Fruit fly (Drosophila melanogaster) whole organism, prepupa: ENCODE measurements around the gene CG14506.

Experiments
- CG10631 ChIP-seq: fragments of 200-800 bp; sonication (Bioruptor generic); optimal IDR thresholded peaks from 2 replicates; lab custom pipeline; 2016; ENCODE audit warnings: missing biosample characterization, missing genetic modification characterization
- CG10669 ChIP-seq: fragments of 200-800 bp; sonication (Bioruptor generic); optimal IDR thresholded peaks from 3 replicates; lab custom pipeline; 2018; ENCODE audit warnings: missing biosample characterization, mild to moderate bottlenecking, missing genetic modification characterization, moderate library complexity
- CG11762 ChIP-seq: fragments of 200-800 bp; sonication (Bioruptor generic); optimal IDR thresholded peaks from 3 replicates; lab custom pipeline; 2016; ENCODE audit warnings: missing biosample characterization, missing genetic modification characterization; ENCODE audit not compliant: insufficient read depth
- CG11902 ChIP-seq: fragments of 200-800 bp; sonication (Bioruptor generic); optimal IDR thresholded peaks from 3 replicates; lab custom pipeline; 2016; ENCODE audit warnings: missing biosample characterization, missing genetic modification characterization
- CG15336 ChIP-seq: fragments of 200-800 bp; sonication (Bioruptor generic); IDR thresholded peaks from 2 replicates; pipeline ENCODE4 v1.3.6; 2022; ENCODE audit warnings: missing biosample characterization, missing genetic modification characterization
- CG1621 ChIP-seq: fragments of 200-800 bp; sonication (Bioruptor generic); optimal IDR thresholded peaks from 3 replicates; lab custom pipeline; 2018; ENCODE audit warnings: missing biosample characterization, mild to moderate bottlenecking, missing genetic modification characterization
- CG16779 ChIP-seq: fragments of 200-800 bp; sonication (Bioruptor generic); optimal IDR thresholded peaks from 3 replicates; lab custom pipeline; 2017; ENCODE audit warnings: missing biosample characterization, mild to moderate bottlenecking, missing genetic modification characterization
- CG3032 ChIP-seq: fragments of 200-800 bp; optimal IDR thresholded peaks from 2 replicates; lab custom pipeline; 2019; ENCODE audit warnings: missing biosample characterization, mild to moderate bottlenecking, missing genetic modification characterization, moderate library complexity
- CG32006 ChIP-seq: fragments of 200-800 bp; sonication (Bioruptor generic); optimal IDR thresholded peaks from 3 replicates; lab custom pipeline; 2017; ENCODE audit warnings: missing biosample characterization, mild to moderate bottlenecking, missing genetic modification characterization
- CG34406 ChIP-seq: fragments of 200-800 bp; sonication (Bioruptor generic); optimal IDR thresholded peaks from 3 replicates; lab custom pipeline; 2016; ENCODE audit warnings: missing biosample characterization, missing genetic modification characterization
- CG3919 ChIP-seq: fragments of 200-800 bp; sonication (Bioruptor generic); optimal IDR thresholded peaks from 3 replicates; lab custom pipeline; 2016; ENCODE audit warnings: missing biosample characterization, missing genetic modification characterization
- CG4318 ChIP-seq: fragments of 200-800 bp; sonication (Bioruptor generic); optimal IDR thresholded peaks from 3 replicates; lab custom pipeline; 2017; ENCODE audit warnings: missing biosample characterization, mild to moderate bottlenecking, missing genetic modification characterization
- CG6163 ChIP-seq: fragments of 200-800 bp; sonication (Bioruptor generic); IDR thresholded peaks from 3 replicates; pipeline ENCODE4 v1.3.6; 2022; ENCODE audit warnings: missing biosample characterization, missing genetic modification characterization
- CG6276 ChIP-seq: fragments of 200-800 bp; sonication (Bioruptor generic); optimal IDR thresholded peaks from 2 replicates; lab custom pipeline; 2017; ENCODE audit warnings: missing biosample characterization, mild to moderate bottlenecking, missing genetic modification characterization
- CG6792 ChIP-seq: fragments of 200-800 bp; sonication (Bioruptor generic); optimal IDR thresholded peaks from 3 replicates; lab custom pipeline; 2016; ENCODE audit warnings: missing biosample characterization, missing genetic modification characterization
- CG6808 ChIP-seq: fragments of 200-800 bp; sonication (Bioruptor generic); optimal IDR thresholded peaks from 3 replicates; lab custom pipeline; 2017; ENCODE audit warnings: missing biosample characterization, missing genetic modification characterization, mild to moderate bottlenecking, moderate library complexity, missing genetic modification reagents
- CG6854 ChIP-seq: fragments of 200-800 bp; sonication (Bioruptor generic); optimal IDR thresholded peaks from 2 replicates; lab custom pipeline; 2017; ENCODE audit warnings: missing biosample characterization, mild to moderate bottlenecking, missing genetic modification characterization
- CG7368 ChIP-seq: fragments of 200-800 bp; sonication (Bioruptor generic); optimal IDR thresholded peaks from 3 replicates; lab custom pipeline; 2016; ENCODE audit warnings: missing biosample characterization, missing genetic modification characterization
- CG8119 ChIP-seq: fragments of 200-800 bp; sonication (Bioruptor generic); IDR thresholded peaks from 3 replicates; pipeline ENCODE4 v1.3.6; 2022; ENCODE audit warnings: missing biosample characterization, missing genetic modification characterization
- CG8319 ChIP-seq: fragments of 200-800 bp; sonication (Bioruptor generic); optimal IDR thresholded peaks from 3 replicates; lab custom pipeline; 2016; ENCODE audit warnings: missing biosample characterization, missing genetic modification characterization
- CG9139 ChIP-seq: fragments of 200-800 bp; sonication (Bioruptor generic); optimal IDR thresholded peaks from 3 replicates; lab custom pipeline; 2017; ENCODE audit warnings: missing biosample characterization, mild to moderate bottlenecking, missing genetic modification characterization
- Eip75B ChIP-seq: fragments of 200-800 bp; sonication (Bioruptor generic); optimal IDR thresholded peaks from 3 replicates; lab custom pipeline; 2016; ENCODE audit warnings: missing biosample characterization, missing genetic modification characterization
- Eip78C ChIP-seq: fragments of 200-800 bp; sonication (Bioruptor generic); peaks from one replicate; lab custom pipeline; 2016; ENCODE audit warnings: missing biosample characterization, missing genetic modification characterization
- Eip93F ChIP-seq: fragments of 200-800 bp; sonication (Bioruptor generic); optimal IDR thresholded peaks from 2 replicates; lab custom pipeline; 2016; ENCODE audit warnings: missing biosample characterization, mild to moderate bottlenecking, missing genetic modification characterization
- Ets21C ChIP-seq: fragments of 200-800 bp; sonication (Bioruptor generic); optimal IDR thresholded peaks from 3 replicates; lab custom pipeline; 2016; ENCODE audit warnings: missing biosample characterization, missing genetic modification characterization
- Ets96B ChIP-seq: fragments of 200-800 bp; optimal IDR thresholded peaks from 2 replicates; lab custom pipeline; 2019; ENCODE audit warnings: missing biosample characterization, mild to moderate bottlenecking, missing genetic modification characterization, moderate library complexity
- Gug ChIP-seq: fragments of 200-800 bp; sonication (Bioruptor generic); IDR thresholded peaks from 2 replicates; pipeline ENCODE4 v1.3.6; 2022; ENCODE audit warnings: missing biosample characterization, missing genetic modification characterization
- Hr38 ChIP-seq: sonication (Bioruptor generic); optimal IDR thresholded peaks from 2 replicates; lab custom pipeline; 2016; ENCODE audit warnings: missing biosample characterization, missing genetic modification characterization
- Hr39 ChIP-seq: fragments of 200-800 bp; sonication (Bioruptor generic); optimal IDR thresholded peaks from 2 replicates; lab custom pipeline; 2016; ENCODE audit warnings: missing biosample characterization, missing genetic modification characterization
- Hr4 ChIP-seq: fragments of 200-800 bp; sonication (Bioruptor generic); optimal IDR thresholded peaks from 3 replicates; lab custom pipeline; 2016; ENCODE audit warnings: missing biosample characterization, missing genetic modification characterization
- Lpt ChIP-seq: fragments of 200-800 bp; sonication (Bioruptor generic); optimal IDR thresholded peaks from 3 replicates; lab custom pipeline; 2016; ENCODE audit warnings: missing biosample characterization, missing genetic modification characterization
- Smox ChIP-seq: fragments of 200-800 bp; sonication (Bioruptor generic); optimal IDR thresholded peaks from 3 replicates; lab custom pipeline; 2016; ENCODE audit warnings: missing biosample characterization, missing genetic modification characterization
- Sox14 ChIP-seq: fragments of 200-800 bp; sonication (Bioruptor generic); optimal IDR thresholded peaks from 3 replicates; lab custom pipeline; 2016; ENCODE audit warnings: missing biosample characterization, missing genetic modification characterization
- achi ChIP-seq: fragments of 200-800 bp; sonication (Bioruptor generic); optimal IDR thresholded peaks from 3 replicates; lab custom pipeline; 2016; ENCODE audit warnings: missing biosample characterization, missing genetic modification characterization
- acj6 ChIP-seq: fragments of 200-800 bp; sonication (Bioruptor generic); optimal IDR thresholded peaks from 3 replicates; lab custom pipeline; 2016; ENCODE audit warnings: missing biosample characterization, missing genetic modification characterization
- cyc ChIP-seq: fragments of 200-800 bp; sonication (Bioruptor generic); optimal IDR thresholded peaks from 3 replicates; lab custom pipeline; 2016; ENCODE audit warnings: missing biosample characterization, missing genetic modification characterization
- dac ChIP-seq: fragments of 200-800 bp; sonication (Bioruptor generic); optimal IDR thresholded peaks from 2 replicates; lab custom pipeline; 2017; ENCODE audit warnings: missing biosample characterization, mild to moderate bottlenecking, missing genetic modification characterization
- dsx ChIP-seq: fragments of 200-800 bp; optimal IDR thresholded peaks from 3 replicates; lab custom pipeline; 2019; ENCODE audit warnings: missing biosample characterization, mild to moderate bottlenecking, missing genetic modification characterization, moderate library complexity; ENCODE audit not compliant: poor library complexity, severe bottlenecking
- eg ChIP-seq: fragments of 200-800 bp; sonication (Bioruptor generic); IDR thresholded peaks from 3 replicates; pipeline ENCODE4 v1.3.6; 2022; ENCODE audit warnings: missing biosample characterization, missing genetic modification characterization
- fkh ChIP-seq: fragments of 200-800 bp; sonication (Bioruptor generic); optimal IDR thresholded peaks from 3 replicates; lab custom pipeline; 2017; ENCODE audit warnings: missing biosample characterization, mild to moderate bottlenecking, missing genetic modification characterization, moderate library complexity
- net ChIP-seq: fragments of 200-800 bp; sonication (Bioruptor generic); optimal IDR thresholded peaks from 3 replicates; lab custom pipeline; 2016; ENCODE audit warnings: missing biosample characterization, missing genetic modification characterization
- pdm3 ChIP-seq: fragments of 200-800 bp; sonication (Bioruptor generic); optimal IDR thresholded peaks from 3 replicates; lab custom pipeline; 2016; ENCODE audit warnings: missing biosample characterization, missing genetic modification characterization
- salr ChIP-seq, 2 experiments: fragments of 200-800 bp; sonication (Bioruptor generic); optimal IDR thresholded peaks; 3 replicates each; lab custom pipeline; 2016 to 2018; ENCODE audit warnings: missing biosample characterization in 2 of 2, missing genetic modification characterization in 2 of 2, mild to moderate bottlenecking in 1 of 2
- spab ChIP-seq: fragments of 200-800 bp; sonication (Bioruptor generic); optimal IDR thresholded peaks from 2 replicates; lab custom pipeline; 2017; ENCODE audit warnings: missing biosample characterization, mild to moderate bottlenecking, missing genetic modification characterization, missing genetic modification reagents
- ss ChIP-seq, 2 experiments: fragments of 200-800 bp; sonication (Bioruptor generic); optimal IDR thresholded peaks; 2 replicates in 1 of 2; 3 replicates in 1 of 2; lab custom pipeline; 2017 to 2018; ENCODE audit warnings: mild to moderate bottlenecking in 2 of 2, missing biosample characterization in 2 of 2, missing genetic modification characterization in 2 of 2, moderate library complexity in 1 of 2
- vri ChIP-seq: fragments of 200-800 bp; sonication (Bioruptor generic); optimal IDR thresholded peaks from 3 replicates; lab custom pipeline; 2016; ENCODE audit warnings: missing biosample characterization, mild to moderate bottlenecking, missing genetic modification characterization

CG14506 gene

DNA sequence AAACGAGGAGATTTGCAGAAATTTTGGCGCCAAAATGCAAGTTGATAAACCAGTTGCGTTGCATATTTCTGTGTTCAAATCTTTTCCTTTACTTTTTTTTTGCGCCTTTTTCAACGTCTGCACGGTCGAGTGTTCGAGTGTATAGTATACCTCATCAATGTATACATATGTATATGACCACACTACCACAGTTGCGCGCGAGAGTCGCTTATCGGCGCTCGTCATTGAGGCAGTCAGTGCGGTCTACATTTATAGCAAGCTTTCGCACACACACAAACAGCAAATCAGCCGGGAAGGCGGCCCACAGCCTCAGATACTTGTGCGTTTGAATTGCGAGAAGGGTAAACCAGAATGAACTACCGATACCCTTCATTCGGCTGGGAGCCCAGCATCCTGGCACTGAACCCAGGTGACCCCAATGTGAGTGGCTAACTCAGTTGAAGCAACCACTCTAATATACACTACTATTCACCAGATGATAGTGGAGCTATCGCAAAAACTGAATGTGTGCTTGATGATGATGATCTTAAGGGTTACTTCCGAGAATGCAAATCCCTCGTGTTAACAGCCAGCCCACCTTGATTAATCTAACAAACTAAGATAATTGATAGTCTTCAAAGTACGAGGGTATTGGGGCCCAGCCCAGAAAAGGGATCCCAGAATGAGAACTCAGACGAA, 13.9 kb downstream of the CG14506 start (continued):
- no peak for TF ChIP-seq CG6276 (GFP tag; lab: Kevin White, UChicago)
- TF ChIP-seq, all 60 proteins: peak for 28

DNA sequence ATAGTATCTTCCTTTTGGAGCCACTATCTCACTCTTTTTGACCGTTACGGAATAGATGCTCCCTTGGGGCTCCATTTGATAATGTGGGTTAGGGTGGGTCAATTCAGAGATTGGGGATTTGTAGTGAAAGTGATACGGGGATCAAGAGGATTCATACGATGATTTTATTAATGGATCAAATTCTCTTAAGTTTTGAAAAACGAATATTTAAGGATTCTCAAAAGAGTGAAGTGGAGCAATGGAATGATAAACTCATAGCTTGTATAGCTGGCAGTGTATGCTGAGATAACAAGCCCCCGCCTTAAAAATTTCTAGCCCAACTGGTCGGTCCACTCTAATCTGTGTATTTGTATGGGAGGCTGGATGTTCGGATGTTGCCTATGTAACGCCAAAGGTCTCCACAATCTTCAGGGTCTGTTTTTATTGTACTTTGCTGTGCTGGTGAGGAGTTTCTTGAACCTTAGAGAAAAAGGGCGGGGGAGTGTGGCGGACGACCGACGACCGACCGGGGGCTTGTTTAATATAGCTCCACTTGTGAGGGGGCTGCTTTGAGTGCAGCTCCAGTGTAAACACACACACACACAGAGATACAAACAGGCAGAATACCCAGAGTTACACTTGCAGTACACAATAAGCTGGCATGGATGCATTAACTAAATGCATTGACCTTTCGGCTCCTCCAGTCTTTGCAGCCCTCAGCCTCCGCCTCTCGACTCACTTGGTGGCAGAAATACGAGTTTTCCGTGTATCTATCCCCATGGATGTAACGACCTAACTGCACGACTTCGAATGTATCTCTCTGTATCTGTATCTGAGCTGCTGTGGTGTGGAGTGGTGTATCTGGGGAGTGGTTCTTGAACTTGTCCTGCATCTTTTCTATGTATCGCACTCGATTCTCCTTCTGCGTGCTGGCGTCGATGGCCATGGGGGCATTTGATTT, 16.1 kb downstream of the CG14506 start:
- TF ChIP-seq Lpt (peak; percentile 52), CG6854 (GFP tag; lab: Kevin White, UChicago) (no peak), ss (GFP tag; optimal IDR thresholded peaks at IDR 0.05; lab: Kevin White, UChicago) (peak in 1 of 2 experiments; percentile 43), CG32006 (GFP tag; lab: Kevin White, UChicago) (peak; percentile 68), Smox (no peak), net (GFP tag; lab: Kevin White, UChicago) (peak; percentile 11), CG6276 (GFP tag; lab: Kevin White, UChicago) (peak; percentile 8), CG6163 (peak; percentile 38), cyc (GFP tag; lab: Kevin White, UChicago) (no peak), CG7368 (GFP tag; lab: Kevin White, UChicago) (no peak), dac (GFP tag; lab: Kevin White, UChicago) (peak; percentile 18), CG11902 (GFP tag; lab: Kevin White, UChicago) (no peak), CG15336 (peak; percentile 73), CG3032 (peak; percentile 63), Hr39 (GFP tag; lab: Kevin White, UChicago) (no peak), pdm3 (peak; percentile 38), eg (GFP tag; lab: Robert Waterston, UW) (peak; percentile 49; the same call in 2 of the 3 replicates), CG11762 (peak; percentile 54), CG8119 (peak; percentile 80), CG6808 (GFP tag; lab: Kevin White, UChicago) (peak; percentile 54), CG6792 (GFP tag; lab: Kevin White, UChicago) (peak; percentile 22), CG9139 (GFP tag; lab: Kevin White, UChicago) (no peak), Hr4 (GFP tag; lab: Kevin White, UChicago) (peak; percentile 25), Gug (GFP tag; lab: Robert Waterston, UW) (peak; percentile 40; the same call in 1 of the 2 replicates), CG10669 (GFP tag; lab: Kevin White, UChicago) (peak; percentile 48), CG34406 (GFP tag; lab: Kevin White, UChicago) (no peak), vri (GFP tag; lab: Kevin White, UChicago) (no peak), Eip78C (GFP tag; lab: Kevin White, UChicago) (peak; percentile 61), Eip93F (no peak), CG1621 (tag; lab: Kevin White, UChicago) (peak; percentile 21), salr (GFP tag; optimal IDR thresholded peaks at IDR 0.05; lab: Kevin White, UChicago) (peak in 1 of 2 experiments; percentile 63), fkh (GFP tag; lab: Kevin White, UChicago) (no peak), Eip75B (peak; percentile 52), CG3919 (GFP tag; lab: Kevin White, UChicago) (peak; percentile 40), CG10631 (GFP tag; lab: Kevin White, UChicago) (peak; percentile 74), acj6 (GFP tag; lab: Kevin White, UChicago) (peak; percentile 31), CG8319 (GFP tag; lab: Kevin White, UChicago) (no peak), Sox14 (GFP tag; lab: Kevin White, UChicago) (peak; percentile 65), CG4318 (GFP tag; lab: Kevin White, UChicago) (peak; percentile 31), Hr38 (no peak), CG16779 (tag; lab: Kevin White, UChicago) (peak; percentile 47), spab (GFP tag; lab: Kevin White, UChicago) (peak; percentile 44), Ets21C (GFP tag; lab: Kevin White, UChicago) (no peak), dsx (GFP tag; lab: Kevin White, UChicago) (peak; percentile 67), achi (GFP tag; lab: Kevin White, UChicago) (peak; percentile 32), Ets96B (tag; lab: Kevin White, UChicago) (peak; percentile 70)
